Worm (Caenorhabditis elegans) whole organism, L4 larva: Measurements from ENCODE around the gene glt-7.

ENCODE experiments used
- F10B5.3 ChIP-seq: sonication (generic microtip); optimal IDR thresholded peaks from 2 replicates; lab custom pipeline; 2016; ENCODE audit warnings: mild to moderate bottlenecking, missing genetic modification characterization, missing compliant biosample characterization
- F26F4.8 ChIP-seq: fragments of 200-800 bp; sonication (Bioruptor generic); conservative IDR thresholded peaks from 2 replicates; pipeline ENCODE4 v1.3.6; 2022; ENCODE audit warnings: missing genetic modification characterization, missing compliant biosample characterization
- F37D6.2 ChIP-seq: sonication (generic microtip); optimal IDR thresholded peaks from 2 replicates; lab custom pipeline; 2016; ENCODE audit warnings: mild to moderate bottlenecking, missing genetic modification characterization, missing compliant biosample characterization
- Y75B8A.6 ChIP-seq: fragments of 200-800 bp; sonication (Bioruptor generic); IDR thresholded peaks from 2 replicates; pipeline ENCODE4 v1.3.6; 2022; ENCODE audit warnings: missing genetic modification reagents, missing genetic modification characterization, missing compliant biosample characterization
- ZK337.2 ChIP-seq: fragments of 200-800 bp; sonication (Bioruptor generic); IDR thresholded peaks from 2 replicates; pipeline ENCODE4 v1.3.6; 2022; ENCODE audit warnings: missing genetic modification reagents, missing genetic modification characterization, missing compliant biosample characterization
- ZK546.5 ChIP-seq, 2 experiments: sonication (generic microtip); optimal IDR thresholded peaks; 2 replicates each; lab custom pipeline; 2017; ENCODE audit warnings: missing biosample characterization in 2 of 2, missing genetic modification characterization in 2 of 2
- aly-2 ChIP-seq: sonication (generic microtip); optimal IDR thresholded peaks from 2 replicates; lab custom pipeline; 2018; ENCODE audit warnings: missing biosample characterization, missing genetic modification characterization
- arid-1 ChIP-seq: fragments of 200-800 bp; sonication (Bioruptor generic); conservative IDR thresholded peaks from 2 replicates; pipeline ENCODE4 v1.3.6; 2022; ENCODE audit warnings: missing genetic modification reagents, missing genetic modification characterization, missing compliant biosample characterization
- ceh-20 ChIP-seq: fragments of 200-800 bp; sonication (Bioruptor generic); IDR thresholded peaks from 2 replicates; pipeline ENCODE4 v1.3.6; 2022; ENCODE audit warnings: missing genetic modification reagents, missing genetic modification characterization, missing compliant biosample characterization
- ceh-32 ChIP-seq: sonication (generic microtip); optimal IDR thresholded peaks from 2 replicates; lab custom pipeline; 2016; ENCODE audit warnings: mild to moderate bottlenecking, missing genetic modification characterization, missing compliant biosample characterization; ENCODE audit not compliant: poor library complexity
- ceh-44 ChIP-seq: fragments of 200-800 bp; sonication (Bioruptor generic); IDR thresholded peaks from 2 replicates; pipeline ENCODE4 v1.3.6; 2022; ENCODE audit warnings: missing genetic modification reagents, missing genetic modification characterization, missing compliant biosample characterization
- ceh-82 ChIP-seq: sonication (generic microtip); optimal IDR thresholded peaks from 2 replicates; lab custom pipeline; 2017; ENCODE audit warnings: missing biosample characterization, missing genetic modification characterization
- cey-2 ChIP-seq: sonication (generic microtip); optimal IDR thresholded peaks from 3 replicates; lab custom pipeline; 2017; ENCODE audit warnings: missing genetic modification characterization, mild to moderate bottlenecking, missing compliant biosample characterization, antibody characterized with exemption, borderline replicate concordance; ENCODE audit not compliant: insufficient read depth
- ctbp-1 ChIP-seq: fragments of 200-800 bp; sonication (Bioruptor generic); IDR thresholded peaks from 2 replicates; pipeline ENCODE4 v1.3.6; 2022; ENCODE audit warnings: missing genetic modification reagents, missing genetic modification characterization, missing compliant biosample characterization
- dmd-6 ChIP-seq: fragments of 200-800 bp; sonication (Bioruptor generic); IDR thresholded peaks from 2 replicates; pipeline ENCODE4 v1.3.6; 2022; ENCODE audit warnings: missing genetic modification reagents, missing genetic modification characterization, missing compliant biosample characterization
- dmd-9 ChIP-seq: fragments of 200-800 bp; sonication (Bioruptor generic); IDR thresholded peaks from 2 replicates; pipeline ENCODE4 v1.3.6; 2022; ENCODE audit warnings: missing genetic modification reagents, missing genetic modification characterization, missing compliant biosample characterization
- dpl-1 ChIP-seq: fragments of 150-350 bp; optimal IDR thresholded peaks from 2 replicates; lab custom pipeline; 2014; ENCODE audit warnings: missing biosample characterization, missing genetic modification reagents, missing genetic modification characterization
- duxl-1 ChIP-seq: sonication (generic microtip); optimal IDR thresholded peaks from 2 replicates; lab custom pipeline; 2016; ENCODE audit warnings: mild to moderate bottlenecking, missing genetic modification characterization, moderate library complexity, missing compliant biosample characterization; ENCODE audit not compliant: poor library complexity
- hlh-11 ChIP-seq: fragments of 200-800 bp; sonication (Bioruptor generic); optimal IDR thresholded peaks from 2 replicates; lab custom pipeline; 2018; ENCODE audit warnings: mild to moderate bottlenecking, missing genetic modification characterization, missing compliant biosample characterization
- hlh-30 ChIP-seq: sonication (generic microtip); optimal IDR thresholded peaks from 2 replicates; lab custom pipeline; 2017; ENCODE audit warnings: antibody characterized with exemption, mild to moderate bottlenecking, missing genetic modification characterization, missing compliant biosample characterization; ENCODE audit not compliant: insufficient read depth
- jun-1 ChIP-seq: fragments of 150-350 bp; optimal IDR thresholded peaks from 2 replicates; lab custom pipeline; 2014; ENCODE audit warnings: missing biosample characterization, missing genetic modification reagents, missing genetic modification characterization
- lim-7 ChIP-seq: fragments of 200-800 bp; sonication (Bioruptor generic); IDR thresholded peaks from 2 replicates; pipeline ENCODE4 v1.3.6; 2022; ENCODE audit warnings: missing genetic modification characterization, missing compliant biosample characterization
- lin-15B ChIP-seq: fragments of 150-350 bp; sonication (generic microtip); optimal IDR thresholded peaks from 3 replicates; lab custom pipeline; 2014; ENCODE audit warnings: missing biosample characterization, missing genetic modification characterization
- lin-29 ChIP-seq: fragments of 200-800 bp; sonication (Bioruptor generic); IDR thresholded peaks from 2 replicates; pipeline ENCODE4 v1.3.6; 2022; ENCODE audit warnings: missing genetic modification reagents, missing genetic modification characterization, missing compliant biosample characterization
- lin-38 ChIP-seq: fragments of 200-800 bp; sonication (Bioruptor generic); IDR thresholded peaks from 2 replicates; pipeline ENCODE4 v1.3.6; 2022; ENCODE audit warnings: missing genetic modification reagents, missing genetic modification characterization, missing compliant biosample characterization
- lin-39 ChIP-seq: fragments of 150-350 bp; optimal IDR thresholded peaks from 2 replicates; lab custom pipeline; 2014; ENCODE audit warnings: missing biosample characterization, missing genetic modification reagents, missing genetic modification characterization
- lir-3 ChIP-seq: sonication (generic microtip); optimal IDR thresholded peaks from 2 replicates; lab custom pipeline; 2016; ENCODE audit warnings: mild to moderate bottlenecking, missing genetic modification characterization, missing compliant biosample characterization
- madf-9 ChIP-seq: fragments of 200-800 bp; sonication (Bioruptor generic); conservative IDR thresholded peaks from 2 replicates; pipeline ENCODE4 v1.3.6; 2022; ENCODE audit warnings: missing genetic modification reagents, missing genetic modification characterization, missing compliant biosample characterization
- mdl-1 ChIP-seq, 2 experiments: fragments of 150-350 bp in 1 of 2; sonication (generic microtip) in 1 of 2; optimal IDR thresholded peaks; 2 replicates each; lab custom pipeline; 2014 to 2017; ENCODE audit warnings: missing biosample characterization in 2 of 2, missing genetic modification characterization in 2 of 2
- mxl-3 ChIP-seq: fragments of 200-800 bp; sonication (Bioruptor generic); optimal IDR thresholded peaks from 2 replicates; lab custom pipeline; 2018; ENCODE audit warnings: mild to moderate bottlenecking, missing genetic modification characterization, missing compliant biosample characterization
- nhr-10 ChIP-seq: fragments of 150-350 bp; optimal IDR thresholded peaks from 2 replicates; lab custom pipeline; 2014; ENCODE audit warnings: missing biosample characterization, missing genetic modification characterization
- nhr-25 ChIP-seq: sonication (generic microtip); optimal IDR thresholded peaks from 2 replicates; lab custom pipeline; 2017; ENCODE audit warnings: missing genetic modification characterization, mild to moderate bottlenecking, missing compliant biosample characterization, antibody characterized with exemption, moderate library complexity, borderline replicate concordance; ENCODE audit not compliant: insufficient read depth
- nhr-28 ChIP-seq: fragments of 150-350 bp; optimal IDR thresholded peaks from 2 replicates; lab custom pipeline; 2014; ENCODE audit warnings: missing biosample characterization, missing genetic modification characterization
- nhr-48 ChIP-seq: sonication (generic microtip); optimal IDR thresholded peaks from 2 replicates; lab custom pipeline; 2016; ENCODE audit warnings: mild to moderate bottlenecking, missing genetic modification characterization, missing compliant biosample characterization
- nhr-77 ChIP-seq: fragments of 150-350 bp; optimal IDR thresholded peaks from 2 replicates; lab custom pipeline; 2014; ENCODE audit warnings: missing biosample characterization, missing genetic modification characterization
- php-3 ChIP-seq: fragments of 200-800 bp; sonication (Bioruptor generic); IDR thresholded peaks from 2 replicates; pipeline ENCODE4 v1.3.6; 2022; ENCODE audit warnings: missing genetic modification reagents, missing genetic modification characterization, missing compliant biosample characterization
- pqm-1 ChIP-seq: sonication (generic microtip); optimal IDR thresholded peaks from 2 replicates; lab custom pipeline; 2017; ENCODE audit warnings: missing biosample characterization, missing genetic modification characterization
- saeg-2 ChIP-seq: fragments of 200-800 bp; sonication (Bioruptor generic); IDR thresholded peaks from 2 replicates; pipeline ENCODE4 v1.3.6; 2022; ENCODE audit warnings: missing genetic modification reagents, missing genetic modification characterization, missing compliant biosample characterization
- unc-130 ChIP-seq: sonication (generic microtip); optimal IDR thresholded peaks from 2 replicates; lab custom pipeline; 2016; ENCODE audit warnings: missing genetic modification reagents, missing genetic modification characterization, missing compliant biosample characterization
- zip-11 ChIP-seq: fragments of 200-800 bp; sonication (Bioruptor generic); IDR thresholded peaks from 2 replicates; pipeline ENCODE4 v1.3.6; 2022; ENCODE audit warnings: missing genetic modification characterization, missing compliant biosample characterization
- zip-2 ChIP-seq: fragments of 150-350 bp; optimal IDR thresholded peaks from 2 replicates; lab custom pipeline; 2014; ENCODE audit warnings: missing biosample characterization, missing genetic modification characterization
- ztf-11 ChIP-seq: fragments of 150-350 bp; optimal IDR thresholded peaks from 2 replicates; lab custom pipeline; 2014; ENCODE audit warnings: missing biosample characterization, missing genetic modification characterization
- ztf-7 ChIP-seq: fragments of 150-350 bp; optimal IDR thresholded peaks from 2 replicates; lab custom pipeline; 2014; ENCODE audit warnings: missing biosample characterization, missing genetic modification characterization

Gene glt-7

ce11 chrIV:523595-523994 lies 8.3 kb upstream of the glt-7 start, which contains the start of gene asm-3:
Gene asm-3 (minus strand): TSS chrIV:523809.
- peak; percentile 78 for TF ChIP-seq dmd-6 (GFP tag; lab: Robert Waterston, UW)
- TF ChIP-seq F10B5.3 (tag; lab: Kevin White, UChicago): no peak
- TF ChIP-seq mdl-1 (tag; optimal IDR thresholded peaks at IDR 0.05; lab: Kevin White, UChicago): peak in 1 of 2 experiments; percentile 37
- TF ChIP-seq duxl-1 (tag; lab: Kevin White, UChicago): no peak
- no peak for TF ChIP-seq madf-9 (GFP tag; lab: Robert Waterston, UW)
- TF ChIP-seq nhr-48 (tag; lab: Kevin White, UChicago): no peak
- TF ChIP-seq mxl-3: peak; percentile 75
- peak; percentile 45 for TF ChIP-seq pqm-1 (tag; lab: Kevin White, UChicago)
- peak; percentile 55 for TF ChIP-seq hlh-11 (tag; lab: Kevin White, UChicago)
- TF ChIP-seq ceh-20 (GFP tag; lab: Robert Waterston, UW): no peak
- TF ChIP-seq nhr-28 (tag; lab: Kevin White, UChicago): peak; percentile 83

- TF ChIP-seq ZK337.2 (no peak), F26F4.8 (no peak), ceh-32 (tag; lab: Kevin White, UChicago) (no peak), unc-130 (GFP tag; lab: Kevin White, UChicago) (no peak), lim-7 (GFP tag; lab: Robert Waterston, UW) (no peak), ceh-44 (GFP tag; lab: Robert Waterston, UW) (no peak), ceh-82 (tag; lab: Kevin White, UChicago) (no peak), ztf-7 (tag; lab: Kevin White, UChicago) (no peak), dmd-9 (GFP tag; lab: Robert Waterston, UW) (no peak), nhr-77 (tag; lab: Kevin White, UChicago) (no peak), php-3 (GFP tag; lab: Robert Waterston, UW) (no peak)
- TF ChIP-seq, all 104 proteins: peak for 0
Measured at ce11 chrIV:524352-524751, 7.6 kb upstream of the glt-7 start, which contains the start of gene W03G1.2. Gene W03G1.2 (plus strand): TSS chrIV:524652.

ce11 chrIV:545852-546251 lies 13.9 kb downstream of the glt-7 start:
- TF ChIP-seq unc-130 (GFP tag; lab: Kevin White, UChicago) (no peak), jun-1 (tag; lab: Kevin White, UChicago) (no peak), ctbp-1 (GFP tag; lab: Robert Waterston, UW) (no peak), duxl-1 (tag; lab: Kevin White, UChicago) (no peak), zip-11 (GFP tag; lab: Robert Waterston, UW) (no peak), lin-15B (tag; lab: Kevin White, UChicago) (no peak), nhr-10 (tag; lab: Kevin White, UChicago) (no peak), lir-3 (no peak), hlh-30 (tag; lab: Kevin White, UChicago) (no peak), arid-1 (GFP tag; lab: Robert Waterston, UW) (no peak), hlh-11 (tag; lab: Kevin White, UChicago) (no peak), madf-9 (GFP tag; lab: Robert Waterston, UW) (no peak), ZK546.5 (tag; optimal IDR thresholded peaks at IDR 0.05; lab: Kevin White, UChicago) (no peak)
- TF ChIP-seq, all 104 proteins: peak for 0

ce11 chrIV:548000-548399 lies 16.1 kb downstream of the glt-7 start, which contains the start of gene F56A11.4:
Gene F56A11.4 (plus strand): TSS chrIV:548300.
- TF ChIP-seq dmd-9 (GFP tag; lab: Robert Waterston, UW) (no peak), ZK546.5 (tag; optimal IDR thresholded peaks at IDR 0.05; lab: Kevin White, UChicago) (no peak), lin-38 (GFP tag; lab: Robert Waterston, UW) (no peak), lin-39 (no peak), ceh-20 (GFP tag; lab: Robert Waterston, UW) (no peak), mxl-3 (no peak), aly-2 (tag; lab: Kevin White, UChicago) (no peak), nhr-25 (no peak), cey-2 (tag; lab: Kevin White, UChicago) (no peak), ztf-11 (no peak), ceh-32 (tag; lab: Kevin White, UChicago) (no peak), lin-29 (no peak), zip-2 (tag; lab: Kevin White, UChicago) (no peak), F37D6.2 (tag; lab: Kevin White, UChicago) (no peak), saeg-2 (GFP tag; lab: Robert Waterston, UW) (no peak), Y75B8A.6 (no peak), madf-9 (GFP tag; lab: Robert Waterston, UW) (no peak), dpl-1 (GFP tag; lab: Kevin White, UChicago) (no peak)
- TF ChIP-seq, all 104 proteins: peak for 0
